Fruit fly (Drosophila melanogaster): ENCODE data around the gene Pdss2.

Gene Pdss2

dm6 chr3L:21034281-21035221 is 6.8 kb downstream of the Pdss2 start, which contains the start of gene siz (continued):
- TF ChIP-seq twi (tag; optimal IDR thresholded peaks at IDR 0.05), result no peak
- TF ChIP-seq ssp (GFP tag; IDR thresholded peaks at IDR 0.05), result no peak
- TF ChIP-seq CG10565 (GFP tag; optimal IDR thresholded peaks at IDR 0.05), result no peak
- TF ChIP-seq Xrp1 (GFP tag; IDR thresholded peaks at IDR 0.05), result no peak
- no peak for TF ChIP-seq CkIIα-i1 (GFP tag; IDR thresholded peaks at IDR 0.05)
- TF ChIP-seq CG4820 (GFP tag; optimal IDR thresholded peaks at IDR 0.05), result no peak
- no peak for TF ChIP-seq luna (GFP tag; optimal IDR thresholded peaks at IDR 0.05)
- TF ChIP-seq Hand (GFP tag; optimal IDR thresholded peaks at IDR 0.05), result no peak
- no peak for TF ChIP-seq dan (GFP tag; IDR thresholded peaks at IDR 0.05)
- peak; percentile 33 for TF ChIP-seq CG15011 (GFP tag; optimal IDR thresholded peaks at IDR 0.05)
- no peak for TF ChIP-seq Antp (GFP tag; optimal IDR thresholded peaks at IDR 0.05)
- TF ChIP-seq insv (GFP tag; optimal IDR thresholded peaks at IDR 0.05), result peak in 1 of 2 experiments; percentile 60
- TF ChIP-seq CG3726 (GFP tag; IDR thresholded peaks at IDR 0.05), result no peak
- no peak for TF ChIP-seq CG4730 (GFP tag; IDR thresholded peaks at IDR 0.05)
- TF ChIP-seq sisA (GFP tag; IDR thresholded peaks at IDR 0.05), result no peak
- peak; percentile 20 for TF ChIP-seq CG15479 (GFP tag; optimal IDR thresholded peaks at IDR 0.05)
- no peak for TF ChIP-seq Nf-YA (GFP tag; IDR thresholded peaks at IDR 0.05)
- TF ChIP-seq Taf1 (GFP tag; IDR thresholded peaks at IDR 0.05), result no peak
- no peak for TF ChIP-seq CG16863 (GFP tag; optimal IDR thresholded peaks at IDR 0.05)
- no peak for TF ChIP-seq Hmx (GFP tag; optimal IDR thresholded peaks at IDR 0.05)
- no peak for TF ChIP-seq Dad (GFP tag; optimal IDR thresholded peaks at IDR 0.05)
- no peak for TF ChIP-seq CG6813 (GFP tag; optimal IDR thresholded peaks at IDR 0.05)
- peak; percentile 48; the same call in 1 of the 2 replicates for TF ChIP-seq bbx (GFP tag; IDR thresholded peaks at IDR 0.05; ENCODE audit: partially characterized antibody)
- no peak for TF ChIP-seq CG1647 (GFP tag; optimal IDR thresholded peaks at IDR 0.05)
- peak; percentile 92 for TF ChIP-seq chm (GFP tag; IDR thresholded peaks at IDR 0.05)
- no peak for TF ChIP-seq psq (GFP tag; optimal IDR thresholded peaks at IDR 0.05)
- peak; percentile 70 for TF ChIP-seq CG14710 (tag; optimal IDR thresholded peaks at IDR 0.05)
- peak; percentile 11 for TF ChIP-seq Hr39 (optimal IDR thresholded peaks at IDR 0.05)
- no peak for TF ChIP-seq CG17568 (GFP tag; optimal IDR thresholded peaks at IDR 0.05)
- no peak for TF ChIP-seq Kr (GFP tag; optimal IDR thresholded peaks at IDR 0.05)
- TF ChIP-seq CG14965 (GFP tag; optimal IDR thresholded peaks at IDR 0.05; ENCODE audit: borderline replicate concordance), result no peak
- TF ChIP-seq tgo (GFP tag; IDR thresholded peaks at IDR 0.05), result no peak
- no peak for TF ChIP-seq CG4854 (GFP tag; optimal IDR thresholded peaks at IDR 0.05)
- TF ChIP-seq Meics (GFP tag; optimal IDR thresholded peaks at IDR 0.05), result peak; percentile 32
- no peak for TF ChIP-seq CG8359 (GFP tag; optimal IDR thresholded peaks at IDR 0.05; ENCODE audit: borderline replicate concordance)
- TF ChIP-seq unpg (GFP tag; optimal IDR thresholded peaks at IDR 0.05), result no peak
- TF ChIP-seq Dp (GFP tag; optimal IDR thresholded peaks at IDR 0.05), result peak; percentile 70
- TF ChIP-seq hbn (GFP tag; IDR thresholded peaks at IDR 0.05; ENCODE audit: partially characterized antibody), result peak; percentile 29; the same call in 1 of the 2 replicates
- no peak for TF ChIP-seq C15 (GFP tag; IDR thresholded peaks at IDR 0.05)
- TF ChIP-seq zen (tag; optimal IDR thresholded peaks at IDR 0.05), result peak; percentile 16
- no peak for TF ChIP-seq NfI (GFP tag; optimal IDR thresholded peaks at IDR 0.05)
- TF ChIP-seq CG1024 (GFP tag; IDR thresholded peaks at IDR 0.05), result no peak
- TF ChIP-seq p53 (GFP tag; optimal IDR thresholded peaks at IDR 0.05), result no peak
- TF ChIP-seq CG31441 (GFP tag; IDR thresholded peaks at IDR 0.05), result 0 out of 2 replicates have a peak, but pooled peaks have one; percentile 25
- no peak for TF ChIP-seq CG10209 (GFP tag; optimal IDR thresholded peaks at IDR 0.05)
- TF ChIP-seq CG11398 (GFP tag; optimal IDR thresholded peaks at IDR 0.05), result no peak
- no peak for TF ChIP-seq CG14050 (GFP tag; IDR thresholded peaks at IDR 0.05)
- no peak for TF ChIP-seq Max (GFP tag; optimal IDR thresholded peaks at IDR 0.05)
- no peak for TF ChIP-seq danr (GFP tag; IDR thresholded peaks at IDR 0.05)
- peak; percentile 3 for TF ChIP-seq lbe (GFP tag; optimal IDR thresholded peaks at IDR 0.05)
